Fruit fly (Drosophila melanogaster) whole organism: Measurements from ENCODE around the gene MtnE.

Source experiments
- CG8478 ChIP-seq: fragments of >200 bp; optimal IDR thresholded peaks from 2 replicates; lab custom pipeline; 2018; ENCODE audit warnings: inconsistent platforms
- Dll ChIP-seq: fragments of >200 bp; optimal IDR thresholded peaks from 2 replicates; lab custom pipeline; 2017
- EcR ChIP-seq, 2 experiments: fragments of >200 bp; optimal IDR thresholded peaks; 2 replicates each; lab custom pipeline; 2017; ENCODE audit warnings: missing biosample characterization in 2 of 2, missing genetic modification characterization in 2 of 2, missing genetic modification reagents in 2 of 2
- pan ChIP-seq: fragments of >200 bp; optimal IDR thresholded peaks from 2 replicates; lab custom pipeline; 2017
- psq ChIP-seq: fragments of >200 bp; optimal IDR thresholded peaks from 2 replicates; lab custom pipeline; 2017
- usp ChIP-seq: fragments of >200 bp; optimal IDR thresholded peaks from 2 replicates; lab custom pipeline; 2017; ENCODE audit warnings: missing biosample characterization, missing genetic modification characterization, mixed read lengths

Gene MtnE

DNA sequence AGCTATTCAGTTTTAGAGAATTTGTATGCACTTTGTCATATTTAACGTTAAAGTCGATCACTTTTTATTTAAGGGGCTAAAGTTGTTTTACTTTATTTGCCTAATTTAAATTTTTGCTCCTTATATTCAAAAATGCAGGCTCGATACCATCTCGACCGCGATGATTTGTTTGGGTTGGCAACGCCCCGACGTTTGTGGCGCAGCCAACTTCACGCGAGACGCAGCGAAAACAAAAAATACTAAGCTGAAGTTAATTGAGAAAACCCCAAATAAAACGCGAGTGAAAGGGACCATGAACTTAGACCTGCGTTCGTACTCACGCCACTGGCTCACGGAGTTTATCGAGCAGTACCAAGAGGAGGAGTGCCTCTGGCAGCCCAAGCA, 23.6 kb upstream of the MtnE start:
- no peak for TF ChIP-seq pan (lab: Kevin White, UChicago)
- TF ChIP-seq CG8478 (lab: Kevin White, UChicago), result no peak
- TF ChIP-seq EcR (GFP tag; optimal IDR thresholded peaks at IDR 0.05; lab: Kevin White, UChicago), result no peak
- no peak for TF ChIP-seq Dll (lab: Kevin White, UChicago)
- TF ChIP-seq usp (GFP tag; lab: Kevin White, UChicago), result no peak
- no peak for TF ChIP-seq psq (lab: Kevin White, UChicago)

DNA sequence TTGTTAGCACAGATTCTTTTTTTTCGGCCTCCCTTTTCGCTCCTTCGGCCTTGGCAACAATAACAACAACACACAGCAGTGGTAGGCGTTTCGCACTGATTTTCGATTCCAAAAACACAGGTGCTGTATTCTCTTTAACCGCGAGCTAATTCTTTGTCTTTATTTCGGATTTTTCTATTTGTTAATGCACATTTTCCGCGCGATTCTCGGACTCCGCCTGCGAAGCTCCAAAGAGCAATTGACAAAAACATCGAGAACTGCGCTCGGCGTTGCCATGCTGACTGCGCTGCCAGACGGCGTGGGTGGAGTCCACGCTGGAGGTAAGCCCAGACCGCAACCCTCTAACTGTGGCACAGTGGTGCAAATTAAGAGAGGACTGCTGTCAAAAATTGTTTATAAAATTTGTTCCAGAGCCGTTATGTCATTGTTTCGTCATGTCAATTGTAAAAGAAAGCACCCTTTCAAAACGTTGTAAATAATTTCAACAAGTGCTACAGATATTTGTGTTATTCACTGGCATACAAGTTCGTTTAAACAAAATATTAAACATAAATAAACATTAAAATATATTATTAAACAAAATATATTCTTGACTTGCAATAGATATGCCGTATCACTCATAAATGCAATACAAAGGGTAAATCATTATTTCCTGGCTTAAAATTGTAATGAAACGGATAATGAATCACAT, 23.1 kb upstream of the MtnE start, which contains the start of the genes DPCoAC and CG5180:
DPCoAC (minus strand) TSS at position 253 of the 691 bp plus-strand sequence.
CG5180 (plus strand) TSS at position 516 of the 691 bp plus-strand sequence.
- TF ChIP-seq pan (lab: Kevin White, UChicago) (no peak), psq (lab: Kevin White, UChicago) (no peak), EcR (GFP tag; optimal IDR thresholded peaks at IDR 0.05; lab: Kevin White, UChicago) (no peak), usp (GFP tag; lab: Kevin White, UChicago) (no peak), CG8478 (lab: Kevin White, UChicago) (no peak), Dll (lab: Kevin White, UChicago) (no peak)

DNA sequence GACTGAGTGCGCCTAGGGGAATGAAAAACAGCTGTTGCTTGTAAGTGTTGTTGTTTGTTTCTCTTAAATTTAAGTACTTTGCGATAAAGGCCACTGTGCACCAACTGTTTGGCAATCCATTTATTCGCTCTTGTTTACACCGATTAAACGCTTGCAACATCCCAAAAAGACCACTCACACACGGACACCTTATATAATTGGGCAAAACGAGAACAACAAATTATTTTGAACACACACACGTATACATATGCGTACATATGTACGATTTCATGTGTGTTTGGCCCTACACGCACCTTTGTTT, 22.6 kb upstream of the MtnE start:
- TF ChIP-seq usp (GFP tag; lab: Kevin White, UChicago) (no peak), CG8478 (lab: Kevin White, UChicago) (no peak), EcR (GFP tag; optimal IDR thresholded peaks at IDR 0.05; lab: Kevin White, UChicago) (no peak), pan (lab: Kevin White, UChicago) (no peak)

DNA sequence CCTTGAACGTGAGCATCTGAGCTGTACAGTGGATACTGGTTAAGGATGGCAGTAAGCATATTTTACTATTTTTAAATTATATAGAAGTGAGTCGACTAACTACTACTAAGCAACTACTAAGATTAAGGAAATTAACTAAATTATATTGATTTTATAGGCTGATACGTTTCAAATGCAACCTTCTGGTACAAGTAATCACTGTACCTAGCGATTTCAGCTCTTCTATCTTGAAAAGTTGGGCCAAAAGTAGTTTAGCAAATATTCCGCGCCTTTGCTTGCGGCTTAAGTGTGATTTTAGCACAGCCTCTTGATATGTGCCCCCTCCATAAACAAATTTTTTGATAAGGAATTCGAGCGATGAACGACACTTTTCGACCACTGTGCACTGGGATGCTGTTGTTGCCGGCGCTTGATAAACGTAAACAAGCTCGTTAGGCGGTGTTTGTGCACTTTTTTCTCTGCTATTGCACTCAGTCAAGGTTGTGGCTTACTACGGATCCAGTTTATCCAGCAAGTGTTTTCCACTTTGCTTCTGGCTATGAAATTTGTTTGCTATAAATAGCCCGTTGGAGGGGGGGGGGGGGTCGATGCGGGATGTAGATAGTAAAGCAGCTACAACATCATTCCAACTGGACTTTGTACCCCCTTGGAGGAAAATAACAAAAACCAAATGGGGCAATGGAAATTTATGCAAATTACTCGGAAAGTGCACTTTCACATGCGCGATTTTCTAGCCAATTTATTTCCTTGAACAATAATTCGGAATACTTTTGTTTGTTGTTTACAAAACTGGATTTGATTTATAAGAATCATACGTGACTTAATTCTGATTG, 22.0 kb upstream of the MtnE start:
- TF ChIP-seq EcR (GFP tag; optimal IDR thresholded peaks at IDR 0.05; lab: Kevin White, UChicago), result no peak
- no peak for TF ChIP-seq pan (lab: Kevin White, UChicago)
- no peak for TF ChIP-seq psq (lab: Kevin White, UChicago)
- no peak for TF ChIP-seq Dll (lab: Kevin White, UChicago)
- TF ChIP-seq CG8478 (lab: Kevin White, UChicago), result no peak
- no peak for TF ChIP-seq usp (GFP tag; lab: Kevin White, UChicago)

DNA sequence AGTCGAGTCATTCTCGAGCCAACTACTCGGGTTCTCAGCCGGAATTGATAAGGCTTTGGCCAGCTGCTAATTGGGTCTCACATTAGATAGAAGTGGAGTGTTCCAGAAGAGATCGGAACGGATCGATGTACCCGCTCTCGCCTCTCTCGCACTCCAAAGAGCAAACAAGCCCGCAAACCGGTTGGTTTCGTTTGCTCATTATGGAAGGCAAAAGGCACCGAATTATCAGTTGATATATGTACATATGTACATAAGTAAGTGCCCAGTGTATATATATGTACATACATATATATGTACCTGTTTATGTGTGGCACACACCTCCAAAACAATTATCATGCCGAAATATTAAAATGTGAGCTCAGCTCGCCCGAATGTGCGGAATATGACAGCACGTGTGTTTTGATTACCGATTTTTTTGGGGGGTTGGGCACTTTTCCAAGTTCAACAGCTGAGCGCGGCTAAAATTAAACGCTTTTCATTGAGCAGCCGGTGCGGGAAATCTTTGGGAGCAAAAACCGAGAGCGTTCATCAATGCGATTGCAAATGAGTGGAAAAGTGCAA, 21.3 kb upstream of the MtnE start:
- TF ChIP-seq psq (lab: Kevin White, UChicago) (no peak), Dll (lab: Kevin White, UChicago) (peak; percentile 47)

DNA sequence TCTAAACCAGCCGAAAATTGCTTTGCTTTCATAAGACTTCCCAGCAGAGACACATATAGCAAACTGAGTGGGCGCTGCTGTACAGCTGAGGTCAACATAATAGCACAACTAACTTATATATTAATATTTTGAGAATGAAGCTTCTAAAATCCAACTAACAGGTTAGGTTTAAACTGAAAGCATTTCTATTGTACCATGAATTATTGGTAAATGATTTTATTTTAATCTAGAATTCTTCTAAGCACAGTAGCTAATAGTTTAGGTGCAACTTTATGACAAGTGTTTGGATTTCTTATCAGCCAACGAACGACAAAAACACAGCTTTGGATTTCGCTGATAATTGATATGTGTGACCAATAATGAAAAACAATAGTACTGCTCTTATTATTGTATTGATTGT, 20.5 kb upstream of the MtnE start:
- TF ChIP-seq CG8478 (lab: Kevin White, UChicago), result no peak
- TF ChIP-seq usp (GFP tag; lab: Kevin White, UChicago), result no peak
- TF ChIP-seq pan (lab: Kevin White, UChicago), result no peak
- no peak for TF ChIP-seq Dll (lab: Kevin White, UChicago)
- TF ChIP-seq EcR (GFP tag; optimal IDR thresholded peaks at IDR 0.05; lab: Kevin White, UChicago), result no peak
- no peak for TF ChIP-seq psq (lab: Kevin White, UChicago)

DNA sequence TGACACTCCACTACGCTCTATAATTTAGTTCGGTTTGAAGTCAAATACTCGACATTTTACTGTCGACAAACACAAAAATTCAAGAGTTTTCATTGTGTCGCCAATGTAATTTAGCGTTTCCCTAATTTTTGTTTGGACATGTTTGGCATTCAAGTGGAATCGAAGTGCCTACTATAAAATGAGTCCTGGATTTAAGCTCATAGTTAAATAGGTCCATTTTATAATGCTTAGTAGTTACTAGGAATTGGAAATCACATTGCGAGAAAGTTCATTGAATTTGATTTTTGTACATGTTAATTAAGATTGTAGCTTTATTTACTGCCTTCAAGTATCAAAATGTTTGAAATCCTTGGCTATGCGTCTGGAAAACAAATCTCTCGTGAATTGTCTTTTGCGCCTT, 19.8 kb upstream of the MtnE start, which contains the start of gene att-ORFB:
att-ORFB (minus strand) TSS at position 101 of the 400 bp plus-strand sequence.
- TF ChIP-seq EcR (GFP tag; optimal IDR thresholded peaks at IDR 0.05; lab: Kevin White, UChicago) (no peak), Dll (lab: Kevin White, UChicago) (no peak), usp (GFP tag; lab: Kevin White, UChicago) (no peak), pan (lab: Kevin White, UChicago) (no peak), CG8478 (lab: Kevin White, UChicago) (no peak), psq (lab: Kevin White, UChicago) (no peak)

DNA sequence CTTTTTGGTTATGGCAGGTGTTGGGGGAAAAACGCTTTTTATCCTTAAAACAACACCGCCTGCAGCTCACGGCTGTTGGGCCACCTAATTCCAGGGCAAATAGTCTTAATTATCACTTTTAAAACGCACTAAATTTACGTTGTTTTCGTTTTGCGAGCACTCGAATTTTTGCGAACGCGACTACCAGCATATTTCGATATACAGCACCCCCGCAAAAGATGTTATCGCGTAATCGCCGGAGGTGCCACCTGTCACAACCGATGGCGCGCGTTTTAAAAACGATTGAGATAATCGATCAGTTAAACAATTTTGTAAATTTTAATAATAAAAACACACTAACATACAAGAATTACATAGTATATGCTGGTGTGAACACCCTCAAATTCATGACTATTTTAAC, 17.6 kb upstream of the MtnE start, which contains the start of gene Stat92E:
Stat92E (minus strand) TSS at position 219 of the 400 bp plus-strand sequence.
- TF ChIP-seq CG8478 (lab: Kevin White, UChicago), result no peak

DNA sequence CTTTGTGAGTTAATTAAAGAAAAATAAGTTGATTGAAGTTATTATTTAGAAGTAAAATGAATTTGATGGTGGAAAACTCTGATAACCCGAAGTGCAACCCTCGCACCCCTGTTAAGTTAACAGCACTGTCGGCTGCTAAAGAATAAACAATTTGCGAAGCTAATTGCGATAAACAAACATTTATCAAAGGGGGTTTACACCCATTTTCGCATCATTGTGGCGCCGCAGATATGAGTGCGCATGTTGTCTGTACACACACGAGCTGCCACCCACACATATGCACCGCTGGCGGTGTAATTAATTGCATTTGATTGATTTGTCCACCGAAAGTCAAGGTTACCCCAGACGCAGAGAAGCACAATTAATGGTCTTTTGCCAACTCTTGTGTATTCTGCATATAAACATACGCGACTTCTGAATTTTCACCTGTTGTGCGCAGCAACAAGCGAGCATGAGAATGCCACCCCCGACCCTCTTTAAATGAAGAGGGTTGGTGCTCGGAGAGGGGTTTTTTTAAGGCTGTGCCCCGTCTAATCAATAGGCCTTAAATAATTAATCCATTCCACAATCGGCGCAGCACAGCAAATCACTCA, 17.1 kb upstream of the MtnE start:
- TF ChIP-seq pan (lab: Kevin White, UChicago), result no peak
- TF ChIP-seq EcR (GFP tag; optimal IDR thresholded peaks at IDR 0.05; lab: Kevin White, UChicago), result no peak

DNA sequence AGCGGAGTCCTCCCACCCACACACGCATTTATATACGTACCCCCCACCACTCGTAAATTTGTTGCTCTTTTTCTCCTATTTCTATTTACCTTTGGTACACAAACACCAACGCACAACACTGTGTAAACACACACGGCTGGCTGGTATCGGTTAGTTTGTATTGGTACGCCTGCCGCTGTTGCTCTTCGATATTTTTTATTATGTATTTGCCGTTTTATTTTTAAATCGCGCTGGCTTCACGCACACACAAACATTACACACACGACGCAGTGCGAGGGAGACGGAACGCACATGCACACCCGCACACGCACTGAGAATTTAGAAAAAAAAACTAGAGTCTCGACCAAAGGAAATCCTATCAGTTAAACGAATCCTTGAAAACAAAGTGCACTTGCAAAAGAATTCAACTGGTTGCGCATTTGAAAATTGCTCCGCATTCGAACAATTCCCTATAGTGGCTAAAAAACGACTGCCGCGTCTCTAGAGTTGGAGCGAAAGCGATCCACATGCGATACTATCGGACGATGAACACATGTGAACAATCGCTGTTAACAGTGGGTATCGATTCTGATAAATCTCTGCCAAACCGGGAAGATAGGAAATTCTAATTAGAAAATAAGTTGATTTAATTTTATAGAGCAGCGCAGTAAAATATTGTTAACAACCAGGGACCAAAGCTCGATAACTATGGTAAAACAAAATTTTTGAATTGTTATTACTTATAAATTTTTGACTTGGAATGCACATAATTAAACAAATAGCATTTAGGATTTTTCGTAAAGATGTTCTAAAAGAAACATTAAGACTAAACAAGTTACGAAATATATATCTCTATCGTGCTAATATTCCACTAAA, 16.4 kb upstream of the MtnE start:
- no peak for TF ChIP-seq CG8478 (lab: Kevin White, UChicago)
- no peak for TF ChIP-seq Dll (lab: Kevin White, UChicago)
- TF ChIP-seq psq (lab: Kevin White, UChicago), result no peak
- TF ChIP-seq pan (lab: Kevin White, UChicago), result no peak
- no peak for TF ChIP-seq EcR (GFP tag; optimal IDR thresholded peaks at IDR 0.05; lab: Kevin White, UChicago)
- TF ChIP-seq usp (GFP tag; lab: Kevin White, UChicago), result no peak
